Fruit fly (Drosophila melanogaster) whole organism, prepupa: Measurements from ENCODE around the gene Chrac-14.

Experiments
- Blimp-1 ChIP-seq: fragments of 200-800 bp; sonication (Bioruptor generic); optimal IDR thresholded peaks from 3 replicates; lab custom pipeline; 2017; ENCODE audit warnings: missing biosample characterization, missing genetic modification characterization, mild to moderate bottlenecking, moderate library complexity, missing genetic modification reagents
- CG10669 ChIP-seq: fragments of 200-800 bp; sonication (Bioruptor generic); optimal IDR thresholded peaks from 3 replicates; lab custom pipeline; 2018; ENCODE audit warnings: missing biosample characterization, mild to moderate bottlenecking, missing genetic modification characterization, moderate library complexity
- CG11294 ChIP-seq: fragments of 200-800 bp; sonication (Bioruptor generic); IDR thresholded peaks from 2 replicates; pipeline ENCODE4 v1.3.6; 2022; ENCODE audit warnings: missing biosample characterization, missing genetic modification characterization
- CG11762 ChIP-seq: fragments of 200-800 bp; sonication (Bioruptor generic); optimal IDR thresholded peaks from 3 replicates; lab custom pipeline; 2016; ENCODE audit warnings: missing biosample characterization, missing genetic modification characterization; ENCODE audit not compliant: insufficient read depth
- CG11902 ChIP-seq: fragments of 200-800 bp; sonication (Bioruptor generic); optimal IDR thresholded peaks from 3 replicates; lab custom pipeline; 2016; ENCODE audit warnings: missing biosample characterization, missing genetic modification characterization
- CG15336 ChIP-seq: fragments of 200-800 bp; sonication (Bioruptor generic); IDR thresholded peaks from 2 replicates; pipeline ENCODE4 v1.3.6; 2022; ENCODE audit warnings: missing biosample characterization, missing genetic modification characterization
- CG1621 ChIP-seq: fragments of 200-800 bp; sonication (Bioruptor generic); optimal IDR thresholded peaks from 3 replicates; lab custom pipeline; 2018; ENCODE audit warnings: missing biosample characterization, mild to moderate bottlenecking, missing genetic modification characterization
- CG16779 ChIP-seq: fragments of 200-800 bp; sonication (Bioruptor generic); optimal IDR thresholded peaks from 3 replicates; lab custom pipeline; 2017; ENCODE audit warnings: missing biosample characterization, mild to moderate bottlenecking, missing genetic modification characterization
- CG3032 ChIP-seq: fragments of 200-800 bp; optimal IDR thresholded peaks from 2 replicates; lab custom pipeline; 2019; ENCODE audit warnings: missing biosample characterization, mild to moderate bottlenecking, missing genetic modification characterization, moderate library complexity
- CG31627 ChIP-seq: fragments of 200-800 bp; sonication (Bioruptor generic); optimal IDR thresholded peaks from 3 replicates; lab custom pipeline; 2016; ENCODE audit warnings: missing biosample characterization, missing genetic modification characterization
- CG32006 ChIP-seq: fragments of 200-800 bp; sonication (Bioruptor generic); optimal IDR thresholded peaks from 3 replicates; lab custom pipeline; 2017; ENCODE audit warnings: missing biosample characterization, mild to moderate bottlenecking, missing genetic modification characterization
- CG34406 ChIP-seq: fragments of 200-800 bp; sonication (Bioruptor generic); optimal IDR thresholded peaks from 3 replicates; lab custom pipeline; 2016; ENCODE audit warnings: missing biosample characterization, missing genetic modification characterization
- CG3919 ChIP-seq: fragments of 200-800 bp; sonication (Bioruptor generic); optimal IDR thresholded peaks from 3 replicates; lab custom pipeline; 2016; ENCODE audit warnings: missing biosample characterization, missing genetic modification characterization
- CG6163 ChIP-seq: fragments of 200-800 bp; sonication (Bioruptor generic); IDR thresholded peaks from 3 replicates; pipeline ENCODE4 v1.3.6; 2022; ENCODE audit warnings: missing biosample characterization, missing genetic modification characterization
- CG6792 ChIP-seq: fragments of 200-800 bp; sonication (Bioruptor generic); optimal IDR thresholded peaks from 3 replicates; lab custom pipeline; 2016; ENCODE audit warnings: missing biosample characterization, missing genetic modification characterization
- CG6808 ChIP-seq: fragments of 200-800 bp; sonication (Bioruptor generic); optimal IDR thresholded peaks from 3 replicates; lab custom pipeline; 2017; ENCODE audit warnings: missing biosample characterization, missing genetic modification characterization, mild to moderate bottlenecking, moderate library complexity, missing genetic modification reagents
- CG6854 ChIP-seq: fragments of 200-800 bp; sonication (Bioruptor generic); optimal IDR thresholded peaks from 2 replicates; lab custom pipeline; 2017; ENCODE audit warnings: missing biosample characterization, mild to moderate bottlenecking, missing genetic modification characterization
- CG7368 ChIP-seq: fragments of 200-800 bp; sonication (Bioruptor generic); optimal IDR thresholded peaks from 3 replicates; lab custom pipeline; 2016; ENCODE audit warnings: missing biosample characterization, missing genetic modification characterization
- CG8319 ChIP-seq: fragments of 200-800 bp; sonication (Bioruptor generic); optimal IDR thresholded peaks from 3 replicates; lab custom pipeline; 2016; ENCODE audit warnings: missing biosample characterization, missing genetic modification characterization
- CG8632 ChIP-seq: fragments of 200-800 bp; sonication (Bioruptor generic); optimal IDR thresholded peaks from 3 replicates; lab custom pipeline; 2016; ENCODE audit warnings: missing biosample characterization, missing genetic modification characterization
- Eip75B ChIP-seq: fragments of 200-800 bp; sonication (Bioruptor generic); optimal IDR thresholded peaks from 3 replicates; lab custom pipeline; 2016; ENCODE audit warnings: missing biosample characterization, missing genetic modification characterization
- Eip78C ChIP-seq: fragments of 200-800 bp; sonication (Bioruptor generic); peaks from one replicate; lab custom pipeline; 2016; ENCODE audit warnings: missing biosample characterization, missing genetic modification characterization
- Eip93F ChIP-seq: fragments of 200-800 bp; sonication (Bioruptor generic); optimal IDR thresholded peaks from 2 replicates; lab custom pipeline; 2016; ENCODE audit warnings: missing biosample characterization, mild to moderate bottlenecking, missing genetic modification characterization
- Ets21C ChIP-seq: fragments of 200-800 bp; sonication (Bioruptor generic); optimal IDR thresholded peaks from 3 replicates; lab custom pipeline; 2016; ENCODE audit warnings: missing biosample characterization, missing genetic modification characterization
- Ets96B ChIP-seq: fragments of 200-800 bp; optimal IDR thresholded peaks from 2 replicates; lab custom pipeline; 2019; ENCODE audit warnings: missing biosample characterization, mild to moderate bottlenecking, missing genetic modification characterization, moderate library complexity
- Gug ChIP-seq: fragments of 200-800 bp; sonication (Bioruptor generic); IDR thresholded peaks from 2 replicates; pipeline ENCODE4 v1.3.6; 2022; ENCODE audit warnings: missing biosample characterization, missing genetic modification characterization
- Lpt ChIP-seq: fragments of 200-800 bp; sonication (Bioruptor generic); optimal IDR thresholded peaks from 3 replicates; lab custom pipeline; 2016; ENCODE audit warnings: missing biosample characterization, missing genetic modification characterization
- Met ChIP-seq: fragments of 200-800 bp; sonication (Bioruptor generic); optimal IDR thresholded peaks from 3 replicates; lab custom pipeline; 2016; ENCODE audit warnings: missing biosample characterization, missing genetic modification characterization
- OdsH ChIP-seq: fragments of 200-800 bp; sonication (Bioruptor generic); optimal IDR thresholded peaks from 3 replicates; lab custom pipeline; 2016; ENCODE audit warnings: missing biosample characterization, missing genetic modification characterization
- Smox ChIP-seq: fragments of 200-800 bp; sonication (Bioruptor generic); optimal IDR thresholded peaks from 3 replicates; lab custom pipeline; 2016; ENCODE audit warnings: missing biosample characterization, missing genetic modification characterization
- Sox102F ChIP-seq: fragments of 200-800 bp; sonication (Bioruptor generic); optimal IDR thresholded peaks from 2 replicates; lab custom pipeline; 2016; ENCODE audit warnings: missing biosample characterization, mild to moderate bottlenecking, missing genetic modification characterization
- Sox14 ChIP-seq: fragments of 200-800 bp; sonication (Bioruptor generic); optimal IDR thresholded peaks from 3 replicates; lab custom pipeline; 2016; ENCODE audit warnings: missing biosample characterization, missing genetic modification characterization
- Sox15 ChIP-seq: fragments of 200-800 bp; sonication (Bioruptor generic); optimal IDR thresholded peaks from 3 replicates; lab custom pipeline; 2016; ENCODE audit warnings: missing biosample characterization, missing genetic modification characterization
- acj6 ChIP-seq: fragments of 200-800 bp; sonication (Bioruptor generic); optimal IDR thresholded peaks from 3 replicates; lab custom pipeline; 2016; ENCODE audit warnings: missing biosample characterization, missing genetic modification characterization
- dac ChIP-seq: fragments of 200-800 bp; sonication (Bioruptor generic); optimal IDR thresholded peaks from 2 replicates; lab custom pipeline; 2017; ENCODE audit warnings: missing biosample characterization, mild to moderate bottlenecking, missing genetic modification characterization
- dsx ChIP-seq: fragments of 200-800 bp; optimal IDR thresholded peaks from 3 replicates; lab custom pipeline; 2019; ENCODE audit warnings: missing biosample characterization, mild to moderate bottlenecking, missing genetic modification characterization, moderate library complexity; ENCODE audit not compliant: poor library complexity, severe bottlenecking
- esn ChIP-seq: fragments of 200-800 bp; sonication (Bioruptor generic); optimal IDR thresholded peaks from 2 replicates; lab custom pipeline; 2016; ENCODE audit warnings: missing biosample characterization, mild to moderate bottlenecking, missing genetic modification characterization, moderate library complexity
- fd59A ChIP-seq: fragments of 200-800 bp; sonication (Bioruptor generic); optimal IDR thresholded peaks from 2 replicates; lab custom pipeline; 2017; ENCODE audit warnings: missing biosample characterization, mild to moderate bottlenecking, missing genetic modification characterization, missing genetic modification reagents
- fd85E ChIP-seq: fragments of 200-800 bp; sonication (Bioruptor generic); optimal IDR thresholded peaks from 3 replicates; lab custom pipeline; 2016; ENCODE audit warnings: missing biosample characterization, missing genetic modification characterization
- net ChIP-seq: fragments of 200-800 bp; sonication (Bioruptor generic); optimal IDR thresholded peaks from 3 replicates; lab custom pipeline; 2016; ENCODE audit warnings: missing biosample characterization, missing genetic modification characterization
- spab ChIP-seq: fragments of 200-800 bp; sonication (Bioruptor generic); optimal IDR thresholded peaks from 2 replicates; lab custom pipeline; 2017; ENCODE audit warnings: missing biosample characterization, mild to moderate bottlenecking, missing genetic modification characterization, missing genetic modification reagents
- svp ChIP-seq: fragments of 200-800 bp; sonication (Bioruptor generic); peaks from one replicate; lab custom pipeline; 2016; ENCODE audit warnings: missing biosample characterization, missing genetic modification characterization
- topi ChIP-seq: fragments of 200-800 bp; sonication (Bioruptor generic); optimal IDR thresholded peaks from 3 replicates; lab custom pipeline; 2016; ENCODE audit warnings: missing biosample characterization, missing genetic modification characterization
- vri ChIP-seq: fragments of 200-800 bp; sonication (Bioruptor generic); optimal IDR thresholded peaks from 3 replicates; lab custom pipeline; 2016; ENCODE audit warnings: missing biosample characterization, mild to moderate bottlenecking, missing genetic modification characterization

Chrac-14 gene

dm6 chr2L:8403286-8404270 is 33.6 kb upstream of the Chrac-14 start, which contains the start of gene emb (continued):
- no peak for TF ChIP-seq net
- peak; percentile 37 for TF ChIP-seq Ets21C
- no peak for TF ChIP-seq CG6792 (GFP tag; lab: Kevin White, UChicago)
- TF ChIP-seq Met (GFP tag; lab: Kevin White, UChicago) = no peak
- TF ChIP-seq vri (GFP tag; lab: Kevin White, UChicago) = no peak
- TF ChIP-seq Sox14 (GFP tag; lab: Kevin White, UChicago) = peak; percentile 70
- no peak for TF ChIP-seq CG16779 (tag; lab: Kevin White, UChicago)
- TF ChIP-seq dsx (GFP tag; lab: Kevin White, UChicago) = peak; percentile 66
- no peak for TF ChIP-seq CG7368 (GFP tag; lab: Kevin White, UChicago)
- peak; percentile 30 for TF ChIP-seq OdsH

dm6 chr2L:8411530-8411929 is 25.7 kb upstream of the Chrac-14 start, which contains the start of gene Naglu:
TSS of gene Naglu (minus strand) at chr2L:8411868.
- TF ChIP-seq dac (GFP tag; lab: Kevin White, UChicago) (no peak), CG8632 (GFP tag; lab: Kevin White, UChicago) (peak; percentile 32), Eip93F (GFP tag; lab: Kevin White, UChicago) (no peak), CG15336 (GFP tag; lab: Robert Waterston, UW) (no peak), Ets96B (tag; lab: Kevin White, UChicago) (no peak), CG3919 (GFP tag; lab: Kevin White, UChicago) (no peak), CG11294 (GFP tag; lab: Robert Waterston, UW) (no peak), svp (GFP tag; lab: Kevin White, UChicago) (peak; percentile 93), Sox15 (GFP tag; lab: Kevin White, UChicago) (no peak), CG6163 (GFP tag; lab: Robert Waterston, UW) (peak; percentile 15; the same call in 1 of the 3 replicates), CG1621 (no peak), fd59A (GFP tag; lab: Kevin White, UChicago) (no peak), Eip78C (peak; percentile 74), spab (GFP tag; lab: Kevin White, UChicago) (no peak), esn (GFP tag; lab: Kevin White, UChicago) (peak; percentile 53), CG10669 (GFP tag; lab: Kevin White, UChicago) (no peak), CG32006 (GFP tag; lab: Kevin White, UChicago) (no peak), CG6854 (GFP tag; lab: Kevin White, UChicago) (peak; percentile 0), Lpt (no peak), topi (GFP tag; lab: Kevin White, UChicago) (no peak), CG3032 (no peak), fd85E (GFP tag; lab: Kevin White, UChicago) (no peak), CG31627 (GFP tag; lab: Kevin White, UChicago) (peak; percentile 12), Smox (GFP tag; lab: Kevin White, UChicago) (no peak), CG6792 (GFP tag; lab: Kevin White, UChicago) (peak; percentile 46), CG8319 (GFP tag; lab: Kevin White, UChicago) (no peak), Eip75B (GFP tag; lab: Kevin White, UChicago) (peak; percentile 44), net (no peak), Gug (no peak), Blimp-1 (GFP tag; lab: Kevin White, UChicago) (peak; percentile 40), CG11902 (no peak), CG34406 (GFP tag; lab: Kevin White, UChicago) (no peak), CG6808 (GFP tag; lab: Kevin White, UChicago) (no peak), Sox102F (GFP tag; lab: Kevin White, UChicago) (no peak), acj6 (no peak), CG11762 (GFP tag; lab: Kevin White, UChicago) (no peak)
